Worm (Caenorhabditis elegans): ENCODE results near the gene srx-17.

DNA sequence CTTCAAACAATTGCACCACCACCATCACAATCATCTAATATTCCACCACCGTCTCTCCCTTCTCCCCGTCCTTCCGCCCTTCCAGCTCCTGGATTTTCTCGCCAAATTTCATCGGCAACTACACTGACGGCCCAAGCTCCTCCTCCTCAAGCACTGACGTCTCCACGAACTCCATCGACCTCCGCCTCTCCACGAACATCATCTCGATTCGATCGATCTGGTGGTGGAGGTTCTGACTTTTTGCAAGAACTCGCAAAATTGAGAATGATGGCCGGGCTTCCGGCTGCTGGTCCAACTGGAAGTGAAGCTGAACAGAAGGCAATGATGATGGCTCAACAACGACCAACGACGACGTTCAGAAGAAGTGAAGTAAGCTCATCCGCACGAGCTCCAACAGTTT lies 47.0 kb upstream of the srx-17 start:
- TF ChIP-seq nhr-11 (tag; optimal IDR thresholded peaks at IDR 0.05), result no peak
- no peak for TF ChIP-seq ceh-22 (tag; optimal IDR thresholded peaks at IDR 0.05)
- no peak for TF ChIP-seq ets-4 (tag; optimal IDR thresholded peaks at IDR 0.05)
- TF ChIP-seq hlh-8 (tag; optimal IDR thresholded peaks at IDR 0.05), result no peak
- TF ChIP-seq hlh-6 (tag; optimal IDR thresholded peaks at IDR 0.05), result no peak
- no peak for TF ChIP-seq dmd-4 (tag; optimal IDR thresholded peaks at IDR 0.05; ENCODE audit: borderline replicate concordance)
- TF ChIP-seq F13H6.1 (tag; optimal IDR thresholded peaks at IDR 0.05), result no peak

All from whole organism, late embryonic.